Worm (Caenorhabditis elegans) whole organism, midembryonic: ENCODE data around the gene F17C11.13.

Source experiments
- T22C8.4 ChIP-seq: fragments of 200-800 bp; sonication (Bioruptor generic); IDR thresholded peaks from 2 replicates; pipeline ENCODE4 v1.3.6; 2022; ENCODE audit warnings: missing genetic modification characterization, missing compliant biosample characterization
- cog-1 ChIP-seq: sonication (generic microtip); optimal IDR thresholded peaks from 2 replicates; lab custom pipeline; 2016; ENCODE audit warnings: missing genetic modification characterization, missing compliant biosample characterization
- flt-1 ChIP-seq: fragments of 200-800 bp; sonication (Bioruptor generic); IDR thresholded peaks from 2 replicates; pipeline ENCODE4 v1.3.6; 2022; ENCODE audit warnings: missing genetic modification characterization, missing compliant biosample characterization
- klf-2 ChIP-seq: fragments of 200-800 bp; sonication (Bioruptor generic); conservative IDR thresholded peaks from 2 replicates; pipeline ENCODE4 v1.3.6; 2022; ENCODE audit warnings: missing genetic modification reagents, missing genetic modification characterization, missing compliant biosample characterization
- med-1 ChIP-seq: sonication (generic microtip); optimal IDR thresholded peaks from 2 replicates; lab custom pipeline; 2017; ENCODE audit warnings: missing genetic modification characterization, mild to moderate bottlenecking, missing compliant biosample characterization, antibody characterized with exemption, missing genetic modification reagents; ENCODE audit not compliant: insufficient read depth
- ref-1 ChIP-seq: fragments of 200-800 bp; sonication (Bioruptor generic); conservative IDR thresholded peaks from 2 replicates; pipeline ENCODE4 v1.3.6; 2022; ENCODE audit warnings: missing genetic modification reagents, missing genetic modification characterization, missing compliant biosample characterization
- tab-1 ChIP-seq: fragments of 200-800 bp; sonication (Bioruptor generic); IDR thresholded peaks from 2 replicates; pipeline ENCODE4 v1.3.6; 2022; ENCODE audit warnings: missing genetic modification characterization, missing compliant biosample characterization
- ztf-23 ChIP-seq: fragments of 200-800 bp; sonication (Bioruptor generic); IDR thresholded peaks from 2 replicates; pipeline ENCODE4 v1.3.6; 2022; ENCODE audit warnings: missing genetic modification reagents, missing genetic modification characterization, missing compliant biosample characterization
- ztf-29 ChIP-seq: fragments of 200-800 bp; sonication (Bioruptor generic); IDR thresholded peaks from 2 replicates; pipeline ENCODE4 v1.3.6; 2022; ENCODE audit warnings: missing genetic modification reagents, missing genetic modification characterization, missing compliant biosample characterization

The F17C11.13 gene

DNA sequence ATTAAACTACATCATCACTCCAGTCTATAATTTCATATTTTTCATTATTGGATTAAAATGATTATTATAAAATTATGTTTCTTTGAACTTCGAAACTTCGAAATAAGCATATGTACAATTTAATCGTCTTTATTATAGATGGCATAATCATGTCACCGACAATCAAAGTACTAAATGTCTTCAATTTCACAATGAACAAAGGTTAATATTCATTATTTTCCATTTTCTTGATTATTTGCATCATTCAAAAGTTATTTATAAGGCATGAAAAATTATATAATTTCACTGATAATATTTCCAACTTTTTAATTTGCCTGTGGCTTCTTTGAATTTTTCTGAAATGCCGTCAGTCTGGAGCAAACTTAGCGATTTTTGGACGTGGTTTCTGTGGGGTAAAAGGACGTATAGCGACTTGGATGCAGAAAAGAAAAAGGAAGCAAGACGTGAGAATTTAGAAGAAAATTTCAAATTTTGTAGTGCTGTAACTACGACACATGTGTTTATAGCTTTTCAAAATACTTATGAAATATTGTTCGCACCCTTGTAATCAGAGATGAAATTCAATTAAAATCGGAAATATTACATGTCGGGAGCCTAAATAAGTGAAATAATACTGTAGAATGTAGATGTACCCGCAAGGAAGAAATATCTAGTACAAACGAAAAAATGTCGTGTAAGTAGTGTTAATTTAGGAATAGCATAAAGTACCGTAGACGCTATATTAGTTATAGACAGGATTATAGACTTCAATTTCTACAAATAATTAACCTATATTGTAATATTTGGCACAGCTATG is at the start of gene F17C11.13:
F17C11.13 (plus strand) TSS at position 243 of the 796 bp plus-strand sequence.
- TF ChIP-seq ztf-23 (GFP tag; lab: Robert Waterston, UW) = no peak
- TF ChIP-seq cog-1 (tag; lab: Kevin White, UChicago) = no peak

DNA sequence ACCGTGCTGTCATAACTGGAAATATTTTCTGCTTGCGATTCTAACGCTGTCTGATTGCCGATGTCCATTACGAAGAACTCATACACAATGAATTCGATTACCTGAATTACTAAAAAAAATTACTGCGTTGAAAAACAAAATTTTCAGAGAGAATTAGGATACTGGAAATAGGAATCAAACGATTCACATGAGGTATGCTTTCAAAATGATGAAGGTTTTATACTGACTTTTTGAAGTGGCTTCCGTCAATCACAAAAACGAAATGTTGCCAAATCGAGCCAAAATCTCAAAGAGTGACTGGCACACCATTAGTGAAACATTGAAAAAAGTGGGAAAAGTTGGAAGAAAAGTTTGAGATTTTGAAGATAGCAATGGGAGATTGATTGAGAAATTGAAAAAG is 46.7 kb upstream of the F17C11.13 start, which contains the start of gene zzz-1:
zzz-1 (minus strand) TSS at position 101 of the 400 bp plus-strand sequence.
- no peak for TF ChIP-seq T22C8.4 (GFP tag; lab: Robert Waterston, UW)
- no peak for TF ChIP-seq tab-1 (GFP tag; lab: Robert Waterston, UW)
- no peak for TF ChIP-seq ztf-23 (GFP tag; lab: Robert Waterston, UW)
- no peak for TF ChIP-seq med-1 (GFP tag; lab: Kevin White, UChicago)
- no peak for TF ChIP-seq cog-1 (tag; lab: Kevin White, UChicago)
- no peak for TF ChIP-seq flt-1 (GFP tag; lab: Robert Waterston, UW)
- no peak for TF ChIP-seq ref-1
- no peak for TF ChIP-seq klf-2 (GFP tag; lab: Robert Waterston, UW)
- no peak for TF ChIP-seq ztf-29

DNA sequence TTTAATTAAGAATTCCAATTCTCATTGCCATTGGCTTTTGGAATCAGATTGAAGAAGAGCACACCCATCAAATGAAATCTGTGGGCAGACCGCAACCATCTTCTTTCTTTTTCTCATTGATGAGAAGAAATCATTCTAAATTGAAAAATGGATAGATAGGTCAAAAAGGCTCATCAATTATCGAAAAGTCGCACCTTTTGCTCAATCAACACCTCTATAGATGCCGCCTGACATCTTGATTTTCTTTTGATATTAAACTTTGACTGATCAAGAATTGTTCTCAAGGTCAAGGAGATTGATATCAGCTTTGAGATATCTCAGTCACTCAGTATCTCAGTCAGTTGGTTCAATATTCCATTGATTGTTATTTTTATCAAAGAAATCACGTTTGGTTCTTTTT is 45.8 kb upstream of the F17C11.13 start:
- TF ChIP-seq klf-2 (GFP tag; lab: Robert Waterston, UW) (no peak), flt-1 (GFP tag; lab: Robert Waterston, UW) (no peak), ztf-29 (no peak), ztf-23 (GFP tag; lab: Robert Waterston, UW) (no peak), T22C8.4 (GFP tag; lab: Robert Waterston, UW) (no peak), cog-1 (tag; lab: Kevin White, UChicago) (no peak), ref-1 (no peak), tab-1 (GFP tag; lab: Robert Waterston, UW) (no peak), med-1 (GFP tag; lab: Kevin White, UChicago) (no peak)

DNA sequence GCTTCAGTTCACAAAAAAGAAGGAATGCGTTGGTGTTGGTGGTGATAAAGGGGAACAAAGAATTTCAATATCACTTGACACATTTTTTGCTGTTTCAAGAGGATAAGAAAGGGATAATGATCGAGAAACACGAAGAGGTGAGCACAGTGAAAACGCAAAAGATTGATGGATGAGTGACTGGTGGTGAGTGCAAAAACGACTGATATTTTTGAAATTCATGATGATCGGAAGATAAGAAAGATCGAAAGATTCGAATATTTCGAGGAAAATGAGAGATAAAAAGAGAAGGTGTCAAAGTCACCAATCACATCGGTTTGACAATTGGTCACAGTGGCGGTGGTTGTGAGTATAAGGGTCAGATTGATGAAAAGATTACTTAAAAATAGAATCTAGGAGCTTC is 39.8 kb upstream of the F17C11.13 start:
- TF ChIP-seq tab-1 (GFP tag; lab: Robert Waterston, UW) = no peak
- TF ChIP-seq ztf-29 = no peak
- TF ChIP-seq ztf-23 (GFP tag; lab: Robert Waterston, UW) = no peak
- no peak for TF ChIP-seq ref-1
- TF ChIP-seq klf-2 (GFP tag; lab: Robert Waterston, UW) = no peak

DNA sequence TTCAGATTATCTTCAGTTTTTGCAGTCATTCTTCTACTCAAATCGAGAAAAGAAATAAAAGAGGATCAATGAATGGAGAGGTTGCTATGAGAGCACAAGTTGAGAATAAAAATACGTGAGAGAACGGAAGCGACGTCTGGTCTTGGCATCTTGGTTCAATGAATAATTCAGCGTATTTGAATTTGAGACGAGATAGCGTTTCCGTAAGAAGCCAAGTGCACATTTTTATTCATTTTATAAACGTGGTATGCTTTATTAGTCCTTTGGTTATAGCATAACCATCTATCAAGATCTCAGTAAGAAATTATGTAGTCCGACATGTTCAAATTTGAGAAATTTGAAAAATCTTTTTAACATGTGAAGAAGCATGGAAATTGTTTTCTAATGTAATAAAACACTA is 37.4 kb upstream of the F17C11.13 start, which contains the start of gene F58B4.2:
F58B4.2 (minus strand) TSS at position 101 of the 400 bp plus-strand sequence.
- TF ChIP-seq flt-1 (GFP tag; lab: Robert Waterston, UW) = no peak
- no peak for TF ChIP-seq ref-1
- no peak for TF ChIP-seq ztf-23 (GFP tag; lab: Robert Waterston, UW)
- no peak for TF ChIP-seq tab-1 (GFP tag; lab: Robert Waterston, UW)
- no peak for TF ChIP-seq ztf-29
- no peak for TF ChIP-seq klf-2 (GFP tag; lab: Robert Waterston, UW)
- TF ChIP-seq cog-1 (tag; lab: Kevin White, UChicago) = no peak
- TF ChIP-seq T22C8.4 (GFP tag; lab: Robert Waterston, UW) = no peak
- no peak for TF ChIP-seq med-1 (GFP tag; lab: Kevin White, UChicago)

DNA sequence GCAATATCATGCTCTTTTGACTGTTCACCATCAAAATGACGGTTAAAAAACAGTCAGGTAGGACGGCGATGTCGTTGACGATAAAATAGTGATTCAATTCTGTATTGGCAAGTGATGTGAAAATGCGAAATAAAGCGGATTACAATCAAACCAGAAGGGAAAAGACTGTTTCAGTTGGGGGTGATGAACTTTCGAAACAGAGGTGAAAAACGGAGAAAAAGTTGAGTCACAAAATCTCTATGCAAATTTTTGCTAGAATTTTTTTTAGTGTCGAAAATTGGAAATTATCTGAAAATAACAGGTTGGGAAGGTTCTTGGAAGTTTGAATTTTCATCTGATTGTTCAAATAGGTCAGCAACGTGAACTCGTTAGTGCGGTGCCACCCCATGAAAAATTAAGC is 34.0 kb upstream of the F17C11.13 start, which contains the start of gene nas-31:
nas-31 (minus strand) TSS at position 101 of the 400 bp plus-strand sequence.
- TF ChIP-seq flt-1 (GFP tag; lab: Robert Waterston, UW) (no peak), klf-2 (GFP tag; lab: Robert Waterston, UW) (no peak), ztf-23 (GFP tag; lab: Robert Waterston, UW) (no peak), T22C8.4 (GFP tag; lab: Robert Waterston, UW) (no peak), ref-1 (no peak), med-1 (GFP tag; lab: Kevin White, UChicago) (no peak), tab-1 (GFP tag; lab: Robert Waterston, UW) (no peak), cog-1 (tag; lab: Kevin White, UChicago) (no peak), ztf-29 (no peak)

DNA sequence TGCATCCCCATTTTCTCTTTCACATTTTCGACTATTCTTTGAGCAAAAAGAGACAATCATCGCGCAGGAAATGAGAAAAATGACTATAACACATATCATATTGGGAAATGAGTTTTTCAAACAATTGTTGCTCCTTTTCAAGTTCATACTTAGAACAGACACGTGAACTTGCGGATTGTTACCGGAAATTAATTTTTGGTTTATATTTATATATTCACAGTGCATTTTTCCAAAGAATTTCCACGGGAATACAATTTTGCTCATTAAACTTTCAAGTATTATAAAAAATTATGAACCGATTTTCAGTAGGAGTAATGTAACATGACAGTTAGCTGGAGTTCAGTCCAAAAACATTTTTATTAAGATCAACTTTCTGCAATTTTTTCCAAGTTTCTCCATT is 32.5 kb upstream of the F17C11.13 start, which contains the start of gene F58B4.7:
F58B4.7 (minus strand) TSS at position 101 of the 400 bp plus-strand sequence.
- TF ChIP-seq tab-1 (GFP tag; lab: Robert Waterston, UW) (no peak), ztf-23 (GFP tag; lab: Robert Waterston, UW) (no peak), cog-1 (tag; lab: Kevin White, UChicago) (no peak)

DNA sequence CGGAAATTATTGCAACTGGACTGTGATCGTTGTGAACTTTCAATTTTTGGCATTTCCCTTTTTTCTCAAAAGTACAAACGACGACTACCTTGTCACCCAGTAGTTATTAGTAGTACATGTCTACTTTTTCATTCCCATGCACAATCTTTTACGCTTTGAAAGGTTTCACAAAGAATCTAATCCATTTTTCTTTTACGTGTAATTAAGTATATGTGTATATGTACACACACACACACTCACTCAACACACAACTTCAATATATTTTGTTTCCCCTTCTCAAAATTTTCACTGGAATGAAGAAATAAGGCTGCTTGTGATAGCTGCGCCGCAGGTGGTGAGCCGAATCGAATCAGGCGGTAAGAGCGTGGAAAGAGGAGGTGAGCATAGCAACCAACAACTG is 31.0 kb upstream of the F17C11.13 start, which contains the start of gene F58B4.6:
F58B4.6 (plus strand) TSS at position 301 of the 400 bp plus-strand sequence.
- TF ChIP-seq tab-1 (GFP tag; lab: Robert Waterston, UW) = no peak
- no peak for TF ChIP-seq ztf-23 (GFP tag; lab: Robert Waterston, UW)
- no peak for TF ChIP-seq med-1 (GFP tag; lab: Kevin White, UChicago)
- TF ChIP-seq ref-1 = no peak
- no peak for TF ChIP-seq cog-1 (tag; lab: Kevin White, UChicago)
- no peak for TF ChIP-seq klf-2 (GFP tag; lab: Robert Waterston, UW)
- no peak for TF ChIP-seq T22C8.4 (GFP tag; lab: Robert Waterston, UW)
- TF ChIP-seq flt-1 (GFP tag; lab: Robert Waterston, UW) = no peak
- no peak for TF ChIP-seq ztf-29

DNA sequence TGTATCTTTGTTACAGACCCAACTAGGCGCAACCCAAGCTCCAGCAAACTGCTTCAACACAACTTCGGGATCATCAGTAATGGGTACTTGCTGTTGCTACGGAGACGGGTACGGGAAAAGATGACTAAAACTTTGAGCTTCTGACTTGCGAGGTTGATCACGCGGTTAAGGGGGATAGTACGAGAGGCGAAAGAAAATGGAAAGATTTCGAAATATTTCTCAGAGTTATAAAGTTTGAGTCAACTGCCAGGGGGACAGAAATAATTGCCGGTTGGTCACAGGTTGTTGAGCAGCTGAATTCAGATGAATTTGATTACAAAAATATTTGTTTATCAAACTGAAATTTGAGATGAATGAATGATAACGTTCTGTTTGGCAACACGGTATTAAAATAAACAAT is 30.1 kb upstream of the F17C11.13 start:
- TF ChIP-seq T22C8.4 (GFP tag; lab: Robert Waterston, UW) = no peak
- no peak for TF ChIP-seq med-1 (GFP tag; lab: Kevin White, UChicago)
- no peak for TF ChIP-seq ztf-23 (GFP tag; lab: Robert Waterston, UW)
- no peak for TF ChIP-seq flt-1 (GFP tag; lab: Robert Waterston, UW)
- TF ChIP-seq ref-1 = no peak
